Worm (Caenorhabditis elegans) whole organism, early embryonic: ENCODE data around the gene H14E04.3.
"Not testable (repeated sequence)": the region's sequence is repeated elsewhere in the genome, so short reads cannot be mapped to it uniquely, and the experiment has no call there.

Experiments used
- B0310.2 ChIP-seq: sonication (generic microtip); optimal IDR thresholded peaks from 2 replicates; lab custom pipeline; 2016; ENCODE audit warnings: mild to moderate bottlenecking, missing genetic modification characterization, missing compliant biosample characterization
- F13C5.2 ChIP-seq: sonication (generic microtip); optimal IDR thresholded peaks from 2 replicates; lab custom pipeline; 2017; ENCODE audit warnings: mild to moderate bottlenecking, missing genetic modification characterization, inconsistent platforms, missing compliant biosample characterization
- aly-1 ChIP-seq: sonication (generic microtip); optimal IDR thresholded peaks from 2 replicates; lab custom pipeline; 2016; ENCODE audit warnings: missing genetic modification characterization, missing compliant biosample characterization
- ama-1 ChIP-seq: fragments of 150-350 bp; optimal IDR thresholded peaks from 2 replicates; lab custom pipeline; 2014
- ceh-13 ChIP-seq: fragments of 200-800 bp; sonication (Bioruptor generic); optimal IDR thresholded peaks from 2 replicates; lab custom pipeline; 2018; ENCODE audit warnings: mild to moderate bottlenecking, missing genetic modification characterization, missing compliant biosample characterization
- ceh-36 ChIP-seq: sonication (generic microtip); optimal IDR thresholded peaks from 2 replicates; lab custom pipeline; 2016; ENCODE audit warnings: missing genetic modification characterization, inconsistent platforms, missing compliant biosample characterization
- ets-7 ChIP-seq: sonication (generic microtip); optimal IDR thresholded peaks from 2 replicates; lab custom pipeline; 2016; ENCODE audit warnings: missing genotype, missing genetic modification characterization, missing compliant biosample characterization
- flt-1 ChIP-seq: fragments of 200-800 bp; sonication (Bioruptor generic); IDR thresholded peaks from 2 replicates; pipeline ENCODE4 v1.3.6; 2022; ENCODE audit warnings: missing genetic modification characterization, missing compliant biosample characterization
- hmbx-1 ChIP-seq: sonication (generic microtip); optimal IDR thresholded peaks from 2 replicates; lab custom pipeline; 2016; ENCODE audit warnings: mild to moderate bottlenecking, missing genetic modification characterization, missing compliant biosample characterization
- hmg-4 ChIP-seq: fragments of 200-800 bp; sonication (Bioruptor generic); optimal IDR thresholded peaks from 2 replicates; lab custom pipeline; 2018; ENCODE audit warnings: mild to moderate bottlenecking, missing genetic modification characterization, missing compliant biosample characterization
- hnd-1 ChIP-seq: sonication (generic microtip); optimal IDR thresholded peaks from 2 replicates; lab custom pipeline; 2016; ENCODE audit warnings: missing genetic modification characterization, missing compliant biosample characterization
- pes-1 ChIP-seq: fragments of 200-800 bp; sonication (Bioruptor generic); IDR thresholded peaks from 2 replicates; pipeline ENCODE4 v1.3.6; 2022; ENCODE audit warnings: missing genetic modification reagents, missing genetic modification characterization, missing compliant biosample characterization
- scrt-1 ChIP-seq: fragments of 200-800 bp; sonication (Bioruptor generic); IDR thresholded peaks from 2 replicates; pipeline ENCODE4 v1.3.6; 2022; ENCODE audit warnings: missing genetic modification characterization, missing compliant biosample characterization
- sea-1 ChIP-seq: fragments of 200-800 bp; sonication (Bioruptor generic); conservative IDR thresholded peaks from 2 replicates; pipeline ENCODE4 v1.3.6; 2022; ENCODE audit warnings: missing genetic modification characterization, missing compliant biosample characterization
- tbx-11 ChIP-seq: fragments of 200-800 bp; sonication (Bioruptor generic); IDR thresholded peaks from 2 replicates; pipeline ENCODE4 v1.3.6; 2022; ENCODE audit warnings: missing genetic modification characterization, missing compliant biosample characterization
- tbx-37 ChIP-seq: fragments of 200-800 bp; sonication (Bioruptor generic); conservative IDR thresholded peaks from 2 replicates; pipeline ENCODE4 v1.3.6; 2022; ENCODE audit warnings: missing genetic modification reagents, missing genetic modification characterization, missing compliant biosample characterization
- tra-4 ChIP-seq: sonication (generic microtip); optimal IDR thresholded peaks from 2 replicates; lab custom pipeline; 2017; ENCODE audit warnings: missing genetic modification characterization, missing compliant biosample characterization

The H14E04.3 gene

DNA sequence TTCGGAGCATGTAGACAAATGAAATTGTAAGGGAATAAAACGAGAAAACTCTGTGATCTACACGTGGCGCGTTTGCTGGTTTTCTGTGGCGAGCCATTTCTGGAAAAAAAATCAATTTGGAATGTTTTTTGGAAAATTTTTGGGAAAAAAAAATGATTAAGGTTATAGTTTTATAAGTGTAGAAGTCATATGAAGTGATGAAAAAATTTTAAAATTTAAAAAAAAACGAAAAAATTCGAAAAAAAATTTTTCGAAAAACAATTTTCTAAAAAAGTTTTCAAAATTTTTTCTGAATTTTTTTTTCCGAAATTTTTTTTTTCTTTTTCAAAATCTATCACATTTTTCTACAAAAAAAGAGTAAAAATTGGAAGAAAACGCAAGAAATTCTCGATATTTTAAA lies at the start of gene H14E04.3:
Gene H14E04.3, minus strand, starts transcription at position 101 of the 400 bp plus-strand sequence.
- TF ChIP-seq flt-1 (GFP tag; lab: Robert Waterston, UW) = no peak
- TF ChIP-seq ceh-13 = no peak
- TF ChIP-seq tra-4 (tag; lab: Kevin White, UChicago) = no peak
- no peak for TF ChIP-seq ets-7
- TF ChIP-seq ama-1 = no peak

- TF ChIP-seq F13C5.2; tra-4 (tag; lab: Kevin White, UChicago); tbx-11 (GFP tag; lab: Robert Waterston, UW): not testable (repeated sequence)
Observed at ce11 chrIII:2435805-2436204, 49.4 kb upstream of the H14E04.3 start, which contains the start of gene E02H9.6. Gene E02H9.6, plus strand, starts transcription at chrIII:2436105.

DNA sequence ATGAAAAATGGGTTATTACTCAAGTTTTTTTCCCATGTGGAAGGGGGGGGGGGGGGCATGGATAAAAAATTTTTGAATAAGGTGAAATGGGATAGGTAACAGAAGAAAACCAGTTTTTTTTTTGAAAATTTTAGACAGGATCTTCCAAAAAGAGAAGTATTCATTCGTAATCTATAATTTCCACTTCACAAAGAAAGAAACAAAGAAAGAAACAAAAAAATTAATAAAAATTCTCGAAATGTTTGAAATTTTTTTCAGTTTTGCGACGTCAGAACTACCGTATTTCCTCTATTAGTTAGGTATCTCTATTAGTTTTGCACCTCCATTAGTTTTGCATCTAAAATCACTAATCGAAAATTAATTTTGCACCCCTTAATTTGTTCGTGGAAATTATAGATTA lies 49.0 kb upstream of the H14E04.3 start, which contains the start of gene W04B5.6:
Gene W04B5.6, minus strand, starts transcription at position 101 of the 400 bp plus-strand sequence.
- not testable (repeated sequence) for TF ChIP-seq tbx-37 (GFP tag; lab: Robert Waterston, UW); hmbx-1; tbx-11 (GFP tag; lab: Robert Waterston, UW)

DNA sequence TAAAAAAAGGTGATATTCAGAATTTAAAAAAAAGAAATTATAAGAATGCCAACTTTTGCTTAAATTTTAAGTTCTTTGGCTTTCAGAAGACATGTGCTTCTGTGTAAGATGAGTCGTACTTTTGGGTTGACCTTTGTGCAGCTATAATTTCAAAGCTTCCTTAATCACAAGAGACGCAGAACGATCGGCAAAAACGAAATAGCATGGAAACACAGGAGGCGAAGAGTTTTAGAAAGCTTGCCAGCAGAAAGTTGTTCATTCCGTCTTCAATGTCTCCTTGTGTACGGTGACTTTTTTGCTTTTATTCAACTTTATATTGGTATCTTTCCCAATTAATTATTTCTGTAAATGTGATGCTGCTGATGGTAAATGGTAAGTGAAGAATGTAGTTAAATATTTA lies 46.5 kb upstream of the H14E04.3 start:
- no peak for TF ChIP-seq scrt-1 (GFP tag; lab: Robert Waterston, UW)
- no peak for TF ChIP-seq flt-1 (GFP tag; lab: Robert Waterston, UW)
- no peak for TF ChIP-seq sea-1 (GFP tag; lab: Robert Waterston, UW)
- TF ChIP-seq hnd-1 (tag; lab: Kevin White, UChicago) = no peak
- no peak for TF ChIP-seq ets-7
- TF ChIP-seq ceh-13 = no peak
- no peak for TF ChIP-seq ama-1
- no peak for TF ChIP-seq tra-4 (tag; lab: Kevin White, UChicago)
- TF ChIP-seq hmg-4 = no peak
- no peak for TF ChIP-seq F13C5.2
- no peak for TF ChIP-seq pes-1
- TF ChIP-seq tbx-37 (GFP tag; lab: Robert Waterston, UW) = no peak
- TF ChIP-seq tbx-11 (GFP tag; lab: Robert Waterston, UW) = no peak
- no peak for TF ChIP-seq hmbx-1
- no peak for TF ChIP-seq ceh-36 (tag; lab: Kevin White, UChicago)
- no peak for TF ChIP-seq B0310.2

DNA sequence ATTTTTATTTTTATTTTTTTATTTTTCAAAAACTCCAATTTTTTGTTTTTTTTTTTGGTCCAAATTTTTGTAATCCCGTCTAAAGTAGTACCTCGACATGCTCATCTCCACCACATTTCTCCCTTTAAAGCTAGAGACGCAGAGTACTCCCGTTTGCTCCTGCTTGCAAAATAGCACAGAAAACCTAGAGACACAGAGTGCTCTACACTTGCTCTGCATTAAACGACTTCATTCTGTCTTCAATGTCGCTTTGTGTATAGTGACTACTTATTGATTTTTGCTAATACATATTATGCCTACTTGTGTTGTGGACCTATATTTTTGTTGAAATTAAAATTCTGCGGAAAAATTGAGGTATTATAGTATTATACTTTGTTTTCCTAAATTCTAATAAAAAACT lies 39.7 kb upstream of the H14E04.3 start, which contains the start of gene W04B5.8:
Gene W04B5.8, plus strand, starts transcription at position 195 of the 400 bp plus-strand sequence.
- TF ChIP-seq ama-1 = no peak
- no peak for TF ChIP-seq flt-1 (GFP tag; lab: Robert Waterston, UW)
- no peak for TF ChIP-seq hnd-1 (tag; lab: Kevin White, UChicago)

- TF ChIP-seq hmbx-1 (no peak), hmg-4 (peak; percentile 27)
Observed at ce11 chrIII:2424783-2425329, 38.5 kb upstream of the H14E04.3 start.

ce11 chrIII:2423638-2424037 lies 37.3 kb upstream of the H14E04.3 start:
- no peak for TF ChIP-seq ets-7
- no peak for TF ChIP-seq sea-1 (GFP tag; lab: Robert Waterston, UW)
- TF ChIP-seq tbx-11 (GFP tag; lab: Robert Waterston, UW) = no peak
- no peak for TF ChIP-seq ama-1
- no peak for TF ChIP-seq F13C5.2
- TF ChIP-seq aly-1 (tag; lab: Kevin White, UChicago) = no peak
- TF ChIP-seq ceh-13 = no peak
- no peak for TF ChIP-seq scrt-1 (GFP tag; lab: Robert Waterston, UW)
- TF ChIP-seq tbx-37 (GFP tag; lab: Robert Waterston, UW) = no peak
- TF ChIP-seq hmg-4 = no peak
- no peak for TF ChIP-seq ceh-36 (tag; lab: Kevin White, UChicago)
- TF ChIP-seq hmbx-1 = no peak
- no peak for TF ChIP-seq pes-1
- TF ChIP-seq flt-1 (GFP tag; lab: Robert Waterston, UW) = no peak
- no peak for TF ChIP-seq tra-4 (tag; lab: Kevin White, UChicago)
- no peak for TF ChIP-seq B0310.2
- TF ChIP-seq hnd-1 (tag; lab: Kevin White, UChicago) = no peak

DNA sequence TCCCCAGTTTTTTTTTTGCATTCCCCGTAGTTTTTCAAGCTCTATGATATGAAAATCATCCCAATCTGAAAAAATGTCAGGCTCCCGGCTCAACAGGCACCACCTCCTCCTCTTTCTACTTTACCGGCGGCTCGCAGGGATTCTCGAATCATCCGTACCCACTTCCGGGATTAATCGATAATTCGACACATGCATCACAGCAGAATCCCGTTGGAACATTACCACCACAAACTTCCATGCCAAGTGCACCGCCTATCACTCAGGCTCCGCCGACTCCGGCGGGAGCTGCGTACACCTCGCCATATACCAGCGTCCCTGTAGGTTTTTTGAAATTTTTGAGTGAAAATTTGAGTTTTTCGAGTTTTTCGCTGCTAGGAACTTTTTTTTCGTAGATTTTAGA lies 34.8 kb upstream of the H14E04.3 start:
- TF ChIP-seq F13C5.2 (no peak), ama-1 (no peak), tbx-37 (GFP tag; lab: Robert Waterston, UW) (no peak), hmg-4 (no peak), tra-4 (tag; lab: Kevin White, UChicago) (no peak), pes-1 (no peak), flt-1 (GFP tag; lab: Robert Waterston, UW) (no peak), ets-7 (no peak)

ce11 chrIII:2419504-2419903 lies 33.1 kb upstream of the H14E04.3 start:
- TF ChIP-seq sea-1 (GFP tag; lab: Robert Waterston, UW) (no peak), ceh-36 (tag; lab: Kevin White, UChicago) (no peak), hmbx-1 (no peak), tra-4 (tag; lab: Kevin White, UChicago) (no peak), tbx-37 (GFP tag; lab: Robert Waterston, UW) (no peak), hmg-4 (no peak), pes-1 (no peak), aly-1 (tag; lab: Kevin White, UChicago) (no peak), tbx-11 (GFP tag; lab: Robert Waterston, UW) (no peak), B0310.2 (no peak), scrt-1 (GFP tag; lab: Robert Waterston, UW) (no peak), flt-1 (GFP tag; lab: Robert Waterston, UW) (no peak), hnd-1 (tag; lab: Kevin White, UChicago) (no peak), ceh-13 (no peak), ets-7 (no peak), ama-1 (no peak), F13C5.2 (no peak)
